Worm (Caenorhabditis elegans): ENCODE measurements around the gene enu-3.1.

enu-3.1 gene

ce11 chrIII:10407198-10407663 is 28.8 kb upstream of the enu-3.1 start, which contains the start of gene hat-1 (continued):
- peak; percentile 18 for TF ChIP-seq snpc-4 (tag; optimal IDR thresholded peaks at IDR 0.05)
- peak; percentile 87 for TF ChIP-seq mxl-3 (GFP tag; optimal IDR thresholded peaks at IDR 0.05)
- peak; percentile 77; the same call in 1 of the 2 replicates for TF ChIP-seq madf-9 (GFP tag; conservative IDR thresholded peaks at IDR 0.05)
- TF ChIP-seq duxl-1 (tag; optimal IDR thresholded peaks at IDR 0.05; ENCODE audit: poor library complexity) = peak; percentile 89
- peak; percentile 93 for TF ChIP-seq saeg-2 (GFP tag; IDR thresholded peaks at IDR 0.05)
- TF ChIP-seq mes-2 (tag; optimal IDR thresholded peaks at IDR 0.05; ENCODE audit: poor library complexity, severe bottlenecking) = peak; percentile 92
- peak; percentile 96 for TF ChIP-seq ctbp-1 (GFP tag; IDR thresholded peaks at IDR 0.05)
- TF ChIP-seq daf-8 (GFP tag; IDR thresholded peaks at IDR 0.05) = no peak
- no peak for TF ChIP-seq tag-97 (GFP tag; IDR thresholded peaks at IDR 0.05)
- peak; percentile 95 for TF ChIP-seq dpl-1 (GFP tag; optimal IDR thresholded peaks at IDR 0.05)
- TF ChIP-seq ZK337.2 (GFP tag; IDR thresholded peaks at IDR 0.05) = no peak
- TF ChIP-seq T20F7.1 (GFP tag; optimal IDR thresholded peaks at IDR 0.05) = no peak
- peak in 1 of 2 experiments; percentile 39 for TF ChIP-seq unc-62 (GFP tag; optimal IDR thresholded peaks at IDR 0.05 in 1 of 2)
- no peak for TF ChIP-seq unc-62 (tag; optimal IDR thresholded peaks at IDR 0.05)
- TF ChIP-seq gei-8 (GFP tag; optimal IDR thresholded peaks at IDR 0.05) = no peak
- peak; percentile 93 for TF ChIP-seq nhr-11 (tag; optimal IDR thresholded peaks at IDR 0.05)
- peak; percentile 66 for TF ChIP-seq ztf-7 (tag; optimal IDR thresholded peaks at IDR 0.05)
- peak; percentile 84 for TF ChIP-seq spr-3 (GFP tag; optimal IDR thresholded peaks at IDR 0.05)
- no peak for TF ChIP-seq F26F4.8 (GFP tag; conservative IDR thresholded peaks at IDR 0.05)
- TF ChIP-seq mdt-29 (GFP tag; IDR thresholded peaks at IDR 0.05) = peak; percentile 88
- TF ChIP-seq php-3 (GFP tag; IDR thresholded peaks at IDR 0.05) = peak; percentile 64
- TF ChIP-seq dmd-9 (GFP tag; IDR thresholded peaks at IDR 0.05) = peak; percentile 94
- TF ChIP-seq pha-4 (GFP tag; IDR thresholded peaks at IDR 0.05) = peak; percentile 74; the same call in 1 of the 2 replicates
- no peak for TF ChIP-seq pha-4 (tag; optimal IDR thresholded peaks at IDR 0.05)
- TF ChIP-seq nhr-76 (tag; optimal IDR thresholded peaks at IDR 0.05) = no peak
- no peak for TF ChIP-seq egl-27 (tag; optimal IDR thresholded peaks at IDR 0.05)
- peak; percentile 94 for TF ChIP-seq hmg-1.1 (GFP tag; IDR thresholded peaks at IDR 0.05)
- TF ChIP-seq ama-1 (optimal IDR thresholded peaks at IDR 0.05) = no peak
- TF ChIP-seq unc-130 (GFP tag; optimal IDR thresholded peaks at IDR 0.05) = peak; percentile 82
- TF ChIP-seq sdz-12 (GFP tag; optimal IDR thresholded peaks at IDR 0.05) = no peak
- 0 out of 2 replicates have a peak, but pooled peaks have one; percentile 26 for TF ChIP-seq snpc-1.2 (GFP tag; IDR thresholded peaks at IDR 0.05)
- TF ChIP-seq F37D6.2 (tag; optimal IDR thresholded peaks at IDR 0.05) = peak; percentile 92
- peak; percentile 92 for TF ChIP-seq F49E8.2 (tag; optimal IDR thresholded peaks at IDR 0.05; ENCODE audit: borderline replicate concordance)
- TF ChIP-seq daf-19 (GFP tag; conservative IDR thresholded peaks at IDR 0.05) = 0 out of 2 replicates have a peak, but pooled peaks have one; percentile 54
- TF ChIP-seq hlh-30 (tag; optimal IDR thresholded peaks at IDR 0.05; ENCODE audit: insufficient read depth) = peak; percentile 90
- peak; percentile 78 for TF ChIP-seq ceh-44 (GFP tag; IDR thresholded peaks at IDR 0.05)
- TF ChIP-seq spr-1 (tag; optimal IDR thresholded peaks at IDR 0.05) = peak; percentile 89
- peak; percentile 82 for TF ChIP-seq vab-7 (GFP tag; IDR thresholded peaks at IDR 0.05)
- TF ChIP-seq ztf-11 (tag; optimal IDR thresholded peaks at IDR 0.05) = no peak
- TF ChIP-seq lin-39 (tag; optimal IDR thresholded peaks at IDR 0.05) = no peak
- no peak for TF ChIP-seq nhr-111 (GFP tag; optimal IDR thresholded peaks at IDR 0.05)
- peak; percentile 88 for TF ChIP-seq tra-1 (GFP tag; IDR thresholded peaks at IDR 0.05)
- TF ChIP-seq madf-5 (GFP tag; IDR thresholded peaks at IDR 0.05) = no peak
- TF ChIP-seq nhr-41 (GFP tag; IDR thresholded peaks at IDR 0.05) = peak; percentile 73; the same call in 1 of the 2 replicates
- TF ChIP-seq F10B5.3 (tag; optimal IDR thresholded peaks at IDR 0.05) = peak; percentile 75
- TF ChIP-seq lin-29 (GFP tag; IDR thresholded peaks at IDR 0.05) = peak; percentile 88
- no peak for TF ChIP-seq ceh-82 (tag; optimal IDR thresholded peaks at IDR 0.05)
- peak; percentile 94 for TF ChIP-seq nhr-102 (tag; optimal IDR thresholded peaks at IDR 0.05)
- no peak for TF ChIP-seq pqm-1 (tag; optimal IDR thresholded peaks at IDR 0.05)
- TF ChIP-seq D1046.2 (GFP tag; IDR thresholded peaks at IDR 0.05) = peak; percentile 91
- peak; percentile 91 for TF ChIP-seq R02D3.7 (tag; optimal IDR thresholded peaks at IDR 0.05)

Measured in whole organism, L4 larva.